Worm (Caenorhabditis elegans) whole organism, mixed stage, embryonic: ENCODE results near the gene F27E5.5.
A peak's percentile ranks its signal among the peaks of the same experiment; 100 is the strongest.

Experiments
- M03D4.4 ChIP-seq: sonication (generic microtip); optimal IDR thresholded peaks from 2 replicates; lab custom pipeline; 2017; ENCODE audit warnings: mild to moderate bottlenecking, missing genetic modification characterization, missing compliant biosample characterization
- bed-3 ChIP-seq: fragments of 200-800 bp; sonication (Bioruptor generic); optimal IDR thresholded peaks from 3 replicates; lab custom pipeline; 2018; ENCODE audit warnings: mild to moderate bottlenecking, missing genetic modification characterization, moderate library complexity, missing compliant biosample characterization
- blmp-1 ChIP-seq: fragments of 150-350 bp; optimal IDR thresholded peaks from 2 replicates; lab custom pipeline; 2014; ENCODE audit warnings: missing biosample characterization, missing genetic modification characterization
- ceh-39 ChIP-seq: fragments of 150-350 bp; optimal IDR thresholded peaks from 2 replicates; lab custom pipeline; 2014; ENCODE audit warnings: missing biosample characterization, missing genetic modification characterization
- ceh-43 ChIP-seq: fragments of 200-800 bp; sonication (Bioruptor generic); optimal IDR thresholded peaks from 2 replicates; lab custom pipeline; 2018; ENCODE audit warnings: mild to moderate bottlenecking, missing genetic modification characterization, moderate library complexity, missing compliant biosample characterization
- ceh-83 ChIP-seq: fragments of 200-800 bp; sonication (Bioruptor generic); optimal IDR thresholded peaks from 2 replicates; lab custom pipeline; 2018; ENCODE audit warnings: mild to moderate bottlenecking, missing genetic modification characterization, missing compliant biosample characterization
- ces-1 ChIP-seq: fragments of 150-350 bp; optimal IDR thresholded peaks from 2 replicates; lab custom pipeline; 2014; ENCODE audit warnings: missing biosample characterization, missing genetic modification reagents, missing genetic modification characterization
- cnd-1 ChIP-seq: fragments of 200-800 bp; sonication (Bioruptor generic); optimal IDR thresholded peaks from 2 replicates; lab custom pipeline; 2018; ENCODE audit warnings: mild to moderate bottlenecking, missing genetic modification characterization, missing compliant biosample characterization
- drap-1 ChIP-seq: fragments of 200-800 bp; sonication (Bioruptor generic); optimal IDR thresholded peaks from 3 replicates; lab custom pipeline; 2018; ENCODE audit warnings: mild to moderate bottlenecking, missing genetic modification characterization, missing compliant biosample characterization
- elt-1 ChIP-seq: sonication (generic microtip); optimal IDR thresholded peaks from 2 replicates; lab custom pipeline; 2017; ENCODE audit warnings: missing genetic modification characterization, mild to moderate bottlenecking, missing compliant biosample characterization, antibody characterized with exemption, moderate library complexity, borderline replicate concordance; ENCODE audit not compliant: insufficient read depth
- elt-3 ChIP-seq: fragments of 150-350 bp; optimal IDR thresholded peaks from 2 replicates; lab custom pipeline; 2014; ENCODE audit warnings: missing biosample characterization, missing genetic modification characterization
- flh-1 ChIP-seq: fragments of 200-800 bp; sonication (Bioruptor generic); optimal IDR thresholded peaks from 2 replicates; lab custom pipeline; 2018; ENCODE audit warnings: mild to moderate bottlenecking, missing genetic modification characterization, moderate library complexity, missing compliant biosample characterization
- hlh-1 ChIP-seq: fragments of 150-350 bp; optimal IDR thresholded peaks from 2 replicates; lab custom pipeline; 2014; ENCODE audit warnings: missing biosample characterization, missing genetic modification reagents, missing genetic modification characterization
- lin-13 ChIP-seq: fragments of 150-350 bp; optimal IDR thresholded peaks from 2 replicates; lab custom pipeline; 2014; ENCODE audit warnings: missing biosample characterization, missing genetic modification characterization
- lsy-2 ChIP-seq: fragments of 150-350 bp; optimal IDR thresholded peaks from 2 replicates; lab custom pipeline; 2014; ENCODE audit warnings: missing biosample characterization, missing genetic modification characterization
- mab-5 ChIP-seq: fragments of 150-350 bp; optimal IDR thresholded peaks from 2 replicates; lab custom pipeline; 2014; ENCODE audit warnings: missing biosample characterization, missing genetic modification characterization
- mep-1 ChIP-seq: fragments of 150-350 bp; optimal IDR thresholded peaks from 2 replicates; lab custom pipeline; 2017; ENCODE audit warnings: missing biosample characterization, missing genetic modification reagents, missing genetic modification characterization, inconsistent platforms
- mls-2 ChIP-seq: sonication (generic microtip); optimal IDR thresholded peaks from 2 replicates; lab custom pipeline; 2016; ENCODE audit warnings: mild to moderate bottlenecking, missing genetic modification characterization, moderate library complexity, missing compliant biosample characterization
- nhr-12 ChIP-seq: fragments of 150-350 bp; optimal IDR thresholded peaks from 2 replicates; lab custom pipeline; 2014; ENCODE audit warnings: missing biosample characterization, missing genetic modification characterization
- nhr-2 ChIP-seq: fragments of 150-350 bp; optimal IDR thresholded peaks from 2 replicates; lab custom pipeline; 2014; ENCODE audit warnings: missing biosample characterization, missing genetic modification characterization
- nhr-28 ChIP-seq: fragments of 150-350 bp; optimal IDR thresholded peaks from 2 replicates; lab custom pipeline; 2014; ENCODE audit warnings: missing biosample characterization, missing genetic modification characterization
- nhr-76 ChIP-seq: sonication (generic microtip); optimal IDR thresholded peaks from 2 replicates; lab custom pipeline; 2017; ENCODE audit warnings: missing biosample characterization, missing genetic modification characterization
- pha-4 ChIP-seq: fragments of 150-350 bp; optimal IDR thresholded peaks from 2 replicates; lab custom pipeline; 2018; ENCODE audit warnings: missing biosample characterization, missing genetic modification reagents, missing genetic modification characterization
- snpc-4 ChIP-seq: fragments of 150-350 bp; optimal IDR thresholded peaks from 2 replicates; lab custom pipeline; 2014; ENCODE audit warnings: missing biosample characterization, missing genetic modification characterization
- sptf-1 ChIP-seq: sonication (generic microtip); optimal IDR thresholded peaks from 2 replicates; lab custom pipeline; 2017; ENCODE audit warnings: mild to moderate bottlenecking, missing genetic modification characterization, moderate library complexity, missing compliant biosample characterization
- tbx-8 ChIP-seq: fragments of 200-800 bp; sonication (Bioruptor generic); optimal IDR thresholded peaks from 2 replicates; lab custom pipeline; 2018; ENCODE audit warnings: mild to moderate bottlenecking, missing genetic modification characterization, moderate library complexity, missing compliant biosample characterization
- unc-120 ChIP-seq: sonication (generic microtip); optimal IDR thresholded peaks from 2 replicates; lab custom pipeline; 2017; ENCODE audit warnings: missing genetic modification characterization, missing compliant biosample characterization; ENCODE audit not compliant: poor library complexity, severe bottlenecking
- unc-39 ChIP-seq: fragments of 150-350 bp; optimal IDR thresholded peaks from 2 replicates; lab custom pipeline; 2014; ENCODE audit warnings: missing biosample characterization, missing genetic modification characterization
- zip-8 ChIP-seq: fragments of 150-350 bp; optimal IDR thresholded peaks from 2 replicates; lab custom pipeline; 2014; ENCODE audit warnings: missing biosample characterization, missing genetic modification characterization

Gene F27E5.5

ce11 chrII:10099804-10100360 lies 31.8 kb downstream of the F27E5.5 start, which contains the start of the genes pas-7 and puf-12:
pas-7 (minus strand) TSS chrII:10099854.
puf-12 (plus strand) TSS chrII:10100310.
- TF ChIP-seq pha-4 (tag; lab: Kevin White, UChicago) (peak; percentile 30), ces-1 (GFP tag; lab: Kevin White, UChicago) (no peak), lsy-2 (tag; lab: Kevin White, UChicago) (peak; percentile 37), mep-1 (tag; lab: Kevin White, UChicago) (peak; percentile 43), hlh-1 (peak; percentile 13)
- TF ChIP-seq, all 35 proteins: peak for 4

ce11 chrII:10099072-10099471 lies 32.6 kb downstream of the F27E5.5 start:
- TF ChIP-seq unc-120 (tag; lab: Kevin White, UChicago), result no peak
- TF ChIP-seq zip-8, result no peak
- TF ChIP-seq elt-1 (tag; lab: Kevin White, UChicago), result no peak
- TF ChIP-seq ceh-83 (GFP tag; lab: Kevin White, UChicago), result no peak
- TF ChIP-seq drap-1 (GFP tag; lab: Kevin White, UChicago), result no peak
- TF ChIP-seq mep-1 (tag; lab: Kevin White, UChicago), result no peak
- TF ChIP-seq lsy-2 (tag; lab: Kevin White, UChicago), result no peak
- TF ChIP-seq cnd-1 (tag; lab: Kevin White, UChicago), result no peak

ce11 chrII:10098428-10098827 lies 33.2 kb downstream of the F27E5.5 start:
- TF ChIP-seq ceh-83 (GFP tag; lab: Kevin White, UChicago) (no peak), bed-3 (no peak)
- TF ChIP-seq, all 35 proteins: peak for 0

ce11 chrII:10095224-10095623 lies 36.4 kb downstream of the F27E5.5 start:
- TF ChIP-seq tbx-8 (GFP tag; lab: Kevin White, UChicago), result no peak
- no peak for TF ChIP-seq snpc-4
- no peak for TF ChIP-seq ceh-83 (GFP tag; lab: Kevin White, UChicago)
- TF ChIP-seq mls-2 (tag; lab: Kevin White, UChicago), result no peak
- TF ChIP-seq ceh-43, result no peak
- TF ChIP-seq bed-3, result no peak
- TF ChIP-seq lsy-2 (tag; lab: Kevin White, UChicago), result no peak

ce11 chrII:10094190-10094923 lies 37.3 kb downstream of the F27E5.5 start, which contains the start of gene lact-2:
lact-2 (plus strand) TSS chrII:10094873.
- no peak for TF ChIP-seq elt-3 (tag; lab: Kevin White, UChicago)
- no peak for TF ChIP-seq unc-39 (tag; lab: Kevin White, UChicago)
- TF ChIP-seq nhr-76, result no peak
- TF ChIP-seq mab-5 (tag; lab: Kevin White, UChicago), result no peak
- no peak for TF ChIP-seq sptf-1 (tag; lab: Kevin White, UChicago)
- TF ChIP-seq bed-3, result no peak
- no peak for TF ChIP-seq cnd-1 (tag; lab: Kevin White, UChicago)
- TF ChIP-seq ceh-43, result no peak
- no peak for TF ChIP-seq ceh-83 (GFP tag; lab: Kevin White, UChicago)
- TF ChIP-seq flh-1 (GFP tag; lab: Kevin White, UChicago), result no peak
- TF ChIP-seq unc-120 (tag; lab: Kevin White, UChicago), result no peak
- no peak for TF ChIP-seq zip-8
- no peak for TF ChIP-seq nhr-28 (tag; lab: Kevin White, UChicago)
- no peak for TF ChIP-seq nhr-2 (tag; lab: Kevin White, UChicago)
- TF ChIP-seq drap-1 (GFP tag; lab: Kevin White, UChicago), result no peak
- TF ChIP-seq M03D4.4, result no peak
- TF ChIP-seq blmp-1, result no peak
- no peak for TF ChIP-seq lin-13 (tag; lab: Kevin White, UChicago)

- TF ChIP-seq nhr-12 (tag; lab: Kevin White, UChicago), result no peak
- no peak for TF ChIP-seq unc-39 (tag; lab: Kevin White, UChicago)
- no peak for TF ChIP-seq flh-1 (GFP tag; lab: Kevin White, UChicago)
- no peak for TF ChIP-seq ces-1 (GFP tag; lab: Kevin White, UChicago)
- no peak for TF ChIP-seq ceh-39 (tag; lab: Kevin White, UChicago)
Observed at ce11 chrII:10093120-10093519, 38.5 kb downstream of the F27E5.5 start.
